Worm (Caenorhabditis elegans): Measurements from ENCODE around the gene F32D8.15.

DNA sequence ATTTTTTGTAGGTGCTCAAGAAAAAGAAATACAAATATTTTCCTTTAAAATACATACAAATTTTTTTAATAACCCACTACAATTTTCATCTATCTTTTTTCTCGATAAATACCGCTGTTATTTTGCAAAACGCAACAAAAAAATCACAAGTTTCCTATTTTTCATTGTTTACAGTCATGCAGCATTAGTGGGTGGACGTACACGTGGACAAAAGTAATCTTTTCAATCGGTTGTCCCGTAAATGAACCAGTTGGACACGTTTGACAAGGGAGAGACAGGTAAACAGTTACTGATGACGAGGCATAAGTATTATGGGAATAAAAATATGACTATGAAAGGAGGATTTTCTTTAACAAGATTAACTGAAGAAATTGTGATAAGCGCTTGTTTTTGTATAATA lies 30.7 kb upstream of the F32D8.15 start:
- TF ChIP-seq efl-1 (optimal IDR thresholded peaks at IDR 0.05) (no peak), efl-1 (GFP tag; optimal IDR thresholded peaks at IDR 0.05 in 1 of 2) (peak in 1 of 2 experiments; percentile 76), alr-1 (tag; optimal IDR thresholded peaks at IDR 0.05; ENCODE audit: borderline replicate concordance) (no peak), nhr-11 (tag; optimal IDR thresholded peaks at IDR 0.05) (no peak), grh-1 (GFP tag; IDR thresholded peaks at IDR 0.05) (no peak), blmp-1 (tag; optimal IDR thresholded peaks at IDR 0.05) (no peak), unc-62 (GFP tag; optimal IDR thresholded peaks at IDR 0.05) (no peak), irx-1 (tag; optimal IDR thresholded peaks at IDR 0.05) (no peak)
